Worm (Caenorhabditis elegans): Measurements from ENCODE around the gene hat-1.

Gene hat-1

DNA sequence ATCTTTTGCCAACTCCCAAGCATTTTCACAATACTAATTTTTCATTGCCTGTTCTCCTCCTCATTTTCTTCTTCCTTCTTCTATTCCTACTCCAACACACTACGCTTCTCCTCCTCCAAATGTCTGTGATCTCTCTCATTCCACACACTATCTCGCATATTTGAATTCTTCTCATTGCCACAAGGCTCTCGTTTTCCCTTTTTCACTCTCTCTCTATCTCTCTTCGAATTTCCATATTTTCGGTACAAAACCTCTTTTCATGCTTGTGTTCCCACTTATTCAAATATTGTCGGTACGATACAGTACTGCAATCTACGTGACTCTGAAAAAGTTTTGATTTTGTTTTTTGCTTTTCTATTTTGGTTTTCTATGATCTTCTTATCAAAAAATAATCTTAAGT, 26.4 kb downstream of the hat-1 start:
- TF ChIP-seq C38D4.7 (GFP tag; optimal IDR thresholded peaks at IDR 0.05) (peak; percentile 5), nfya-1 (tag; optimal IDR thresholded peaks at IDR 0.05) (peak; percentile 34), ceh-31 (tag; optimal IDR thresholded peaks at IDR 0.05) (no peak), tbx-2 (tag; optimal IDR thresholded peaks at IDR 0.05) (peak; percentile 0), unc-3 (GFP tag; conservative IDR thresholded peaks at IDR 0.05) (no peak), unc-3 (tag; optimal IDR thresholded peaks at IDR 0.05) (no peak)

DNA sequence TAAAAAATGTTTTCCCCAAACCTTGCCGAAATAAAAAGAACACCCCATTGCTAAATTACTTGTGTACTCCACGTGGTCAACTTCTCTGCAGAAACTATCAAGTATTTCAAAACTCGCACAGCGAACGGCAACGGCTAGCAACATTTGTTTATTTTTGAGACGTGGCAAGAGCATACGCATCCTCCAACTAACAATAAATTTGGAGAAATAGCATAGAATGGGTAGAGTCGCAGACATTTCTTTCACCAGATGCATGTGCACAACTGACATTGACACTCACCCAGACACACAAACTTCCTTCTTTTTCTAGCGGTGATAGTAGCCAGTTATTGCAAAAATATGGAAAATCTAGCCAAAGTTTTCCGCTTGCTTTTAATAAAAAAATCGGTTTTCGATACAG, 27.4 kb downstream of the hat-1 start:
- TF ChIP-seq tbx-2 (tag; optimal IDR thresholded peaks at IDR 0.05) (no peak), ceh-24 (tag; optimal IDR thresholded peaks at IDR 0.05) (no peak), tbx-7 (tag; optimal IDR thresholded peaks at IDR 0.05) (no peak), fkh-6 (tag; optimal IDR thresholded peaks at IDR 0.05) (no peak), pat-9 (tag; optimal IDR thresholded peaks at IDR 0.05) (no peak), madf-2 (tag; optimal IDR thresholded peaks at IDR 0.05) (no peak), zip-5 (tag; optimal IDR thresholded peaks at IDR 0.05) (no peak), ceh-18 (tag; optimal IDR thresholded peaks at IDR 0.05) (no peak), nfya-1 (tag; optimal IDR thresholded peaks at IDR 0.05) (no peak), nhr-232 (tag; optimal IDR thresholded peaks at IDR 0.05) (no peak), pros-1 (tag; optimal IDR thresholded peaks at IDR 0.05) (no peak), hlh-8 (tag; optimal IDR thresholded peaks at IDR 0.05) (no peak), ceh-30 (tag; optimal IDR thresholded peaks at IDR 0.05) (no peak)

DNA sequence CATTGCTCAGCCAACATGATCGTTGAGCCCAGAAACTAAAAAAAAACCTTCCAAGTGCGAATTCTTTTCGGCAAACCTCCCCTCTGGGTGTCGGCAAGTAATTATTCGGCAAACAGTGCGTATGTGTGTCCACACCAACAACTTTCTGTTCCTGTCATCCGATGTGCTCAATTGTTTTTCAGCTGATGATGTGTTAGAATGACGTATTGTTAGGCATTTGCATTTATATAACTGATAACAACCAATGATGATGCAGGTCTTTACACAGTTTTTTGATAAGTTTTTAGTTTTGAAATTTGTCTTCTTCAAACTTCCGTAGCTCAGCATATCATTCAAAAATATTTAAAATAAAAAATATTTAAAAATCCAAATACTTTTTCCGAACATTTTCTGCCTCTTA, 28.1 kb downstream of the hat-1 start:
- peak; percentile 38 for TF ChIP-seq elt-2 (tag; optimal IDR thresholded peaks at IDR 0.05)
- TF ChIP-seq tbx-7 (tag; optimal IDR thresholded peaks at IDR 0.05) = no peak
- TF ChIP-seq ceh-18 (tag; optimal IDR thresholded peaks at IDR 0.05) = no peak
- TF ChIP-seq ceh-19 (GFP tag; optimal IDR thresholded peaks at IDR 0.05) = no peak

DNA sequence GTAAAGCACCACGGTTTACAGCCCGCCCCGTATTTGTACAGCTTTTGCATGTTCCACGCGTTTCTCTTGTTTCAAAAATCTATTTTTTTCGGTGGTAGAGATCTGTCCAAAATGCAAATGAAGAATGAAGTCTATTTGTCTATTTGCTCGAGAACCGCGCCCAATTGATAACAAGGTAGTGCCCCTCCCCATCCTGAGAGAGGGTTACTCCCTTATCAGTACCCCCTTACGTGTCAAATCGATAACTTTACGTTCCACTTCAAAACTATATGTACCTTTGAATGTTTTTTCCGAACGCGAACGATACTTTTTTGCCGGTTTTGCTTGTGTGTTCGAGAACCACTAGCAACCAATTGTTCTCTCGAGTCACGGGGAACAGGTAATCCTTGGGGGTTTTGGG, 31.0 kb downstream of the hat-1 start:
- TF ChIP-seq rnt-1 (tag; optimal IDR thresholded peaks at IDR 0.05) = no peak
- peak; percentile 70 for TF ChIP-seq elt-2 (tag; optimal IDR thresholded peaks at IDR 0.05)

DNA sequence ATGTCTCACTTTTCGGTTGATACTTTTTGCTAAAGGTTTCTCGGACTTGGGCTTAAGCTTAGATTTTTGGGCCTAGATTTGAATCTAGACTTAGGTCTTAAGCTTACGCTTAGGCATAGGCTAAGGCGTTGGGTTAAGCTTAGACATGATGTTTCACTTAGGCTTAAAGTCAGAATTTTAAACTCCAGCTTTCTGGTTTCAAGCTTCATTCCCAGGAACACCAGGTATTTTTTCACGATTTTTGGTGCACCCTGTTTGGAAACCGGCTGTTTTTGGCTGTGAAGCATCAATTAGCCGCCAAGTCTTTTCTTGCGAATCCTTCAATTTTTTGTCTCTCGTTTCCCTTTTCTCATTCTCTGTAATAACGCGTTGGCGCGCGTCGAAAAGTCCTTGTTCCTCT, 33.2 kb downstream of the hat-1 start:
- TF ChIP-seq hlh-15 (tag; optimal IDR thresholded peaks at IDR 0.05) (no peak), rnt-1 (tag; optimal IDR thresholded peaks at IDR 0.05) (no peak), sox-4 (tag; optimal IDR thresholded peaks at IDR 0.05) (no peak), ceh-9 (tag; optimal IDR thresholded peaks at IDR 0.05) (no peak), fax-1 (tag; optimal IDR thresholded peaks at IDR 0.05) (no peak), pros-1 (tag; optimal IDR thresholded peaks at IDR 0.05) (no peak)

DNA sequence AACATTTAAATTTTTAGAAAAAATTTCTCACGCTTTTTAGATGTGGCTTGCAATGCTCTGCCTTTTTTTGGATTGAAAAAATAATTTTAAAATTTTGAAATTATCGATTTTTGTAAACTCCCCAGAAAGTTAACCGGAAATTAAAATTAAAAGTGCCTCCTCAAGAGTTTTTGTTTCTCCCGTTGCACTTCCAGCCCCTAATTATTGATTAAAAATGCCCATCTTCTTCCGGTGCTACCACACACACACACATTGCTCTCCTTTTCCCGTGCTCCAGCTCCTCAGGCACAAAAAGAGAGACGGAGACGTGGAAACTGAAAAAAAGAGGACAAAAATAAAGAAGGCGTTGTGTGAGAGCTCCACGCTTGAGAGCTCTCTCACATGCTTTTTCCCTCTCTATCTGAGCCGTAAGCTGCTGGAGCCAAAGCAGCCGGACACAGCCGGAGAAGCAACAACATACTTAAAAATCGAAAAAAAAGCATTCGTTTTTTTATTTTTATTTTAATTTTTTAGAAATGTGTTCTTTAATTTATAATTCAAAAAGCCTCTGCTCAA, 39.6 kb downstream of the hat-1 start:
- no peak for TF ChIP-seq dmd-4 (tag; optimal IDR thresholded peaks at IDR 0.05; ENCODE audit: borderline replicate concordance)
- no peak for TF ChIP-seq zip-5 (tag; optimal IDR thresholded peaks at IDR 0.05)
- no peak for TF ChIP-seq ceh-2 (tag; optimal IDR thresholded peaks at IDR 0.05)
- no peak for TF ChIP-seq tbx-2 (tag; optimal IDR thresholded peaks at IDR 0.05)
- TF ChIP-seq K09A11.1 (tag; optimal IDR thresholded peaks at IDR 0.05; ENCODE audit: insufficient read depth) = no peak
- TF ChIP-seq fax-1 (tag; optimal IDR thresholded peaks at IDR 0.05) = no peak
- TF ChIP-seq unc-42 (tag; optimal IDR thresholded peaks at IDR 0.05) = peak; percentile 37
- peak; percentile 56 for TF ChIP-seq ceh-48 (tag; optimal IDR thresholded peaks at IDR 0.05)

DNA sequence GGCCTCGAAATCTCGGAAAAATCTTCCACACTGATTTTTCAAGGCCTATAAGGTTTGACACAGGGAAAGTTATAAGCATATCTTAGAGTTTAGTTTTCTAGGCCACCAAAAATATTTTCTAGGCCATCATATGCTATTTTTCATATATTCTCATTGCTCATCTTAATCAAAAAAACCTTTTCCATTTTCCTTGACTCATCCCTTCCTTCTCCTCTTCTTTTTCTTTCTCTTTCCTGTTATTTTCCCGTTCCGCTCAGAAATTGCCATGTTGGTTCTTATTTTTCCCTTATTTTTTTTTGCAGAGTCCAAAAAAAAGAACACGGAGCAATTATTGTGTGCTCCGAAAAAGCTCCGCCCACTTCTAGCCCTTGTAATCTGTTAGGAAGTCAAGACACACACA, 42.4 kb downstream of the hat-1 start, which contains the start of gene tbc-8:
tbc-8 (plus strand) TSS at position 301 of the 400 bp plus-strand sequence.
- no peak for TF ChIP-seq ztf-16 (tag; optimal IDR thresholded peaks at IDR 0.05)
- no peak for TF ChIP-seq sox-2 (GFP tag; IDR thresholded peaks at IDR 0.05)
- TF ChIP-seq rnt-1 (tag; optimal IDR thresholded peaks at IDR 0.05) = no peak
- TF ChIP-seq unc-3 (GFP tag; conservative IDR thresholded peaks at IDR 0.05) = no peak
- TF ChIP-seq unc-3 (tag; optimal IDR thresholded peaks at IDR 0.05) = no peak
- no peak for TF ChIP-seq lin-11 (tag; optimal IDR thresholded peaks at IDR 0.05)
- TF ChIP-seq tbx-7 (tag; optimal IDR thresholded peaks at IDR 0.05) = no peak
- TF ChIP-seq ref-2 (tag; optimal IDR thresholded peaks at IDR 0.05) = no peak

Measured in whole organism, late embryonic.